Worm (Caenorhabditis elegans) whole organism, L3 larva: ENCODE results near the gene aipr-1.

ENCODE experiments used
- snpc-4 ChIP-seq: fragments of 150-350 bp; optimal IDR thresholded peaks from 2 replicates; lab custom pipeline; 2014; ENCODE audit warnings: missing biosample characterization, missing genetic modification characterization
- unc-39 ChIP-seq: sonication (generic microtip); optimal IDR thresholded peaks from 4 replicates; lab custom pipeline; 2017; ENCODE audit warnings: missing biosample characterization, missing genetic modification characterization

DNA sequence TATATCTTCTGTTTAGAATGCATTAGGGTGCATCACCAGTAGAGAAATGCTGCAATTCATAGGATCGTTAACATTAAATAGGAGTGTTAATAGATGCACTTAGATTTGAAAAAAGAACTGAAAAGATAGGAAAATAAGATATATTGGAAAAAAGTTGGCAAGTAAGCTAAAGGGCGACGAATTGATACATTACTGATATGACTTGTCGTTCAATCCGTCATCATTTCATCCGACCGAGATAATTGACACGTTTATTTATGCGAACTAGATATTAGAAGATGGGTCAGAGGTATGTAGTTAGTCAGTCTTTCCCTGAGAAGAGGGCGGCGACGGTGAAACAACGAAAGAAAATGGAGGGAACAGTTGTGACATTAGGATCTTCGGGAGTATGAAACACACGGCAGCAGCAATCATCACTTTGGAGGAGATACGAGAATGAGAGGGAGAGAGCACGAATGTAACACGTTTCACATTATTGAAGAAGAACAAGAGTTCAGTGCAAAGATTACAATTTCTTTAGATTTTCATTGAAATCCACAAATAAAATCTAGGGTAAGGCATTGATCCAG lies 49.1 kb downstream of the aipr-1 start, which contains the start of gene lron-15:
- TF ChIP-seq unc-39: no peak
- no peak for TF ChIP-seq snpc-4 (tag; lab: Kevin White, UChicago)
